Fruit fly (Drosophila melanogaster) whole organism, prepupa: Measurements from ENCODE around the gene CG34404.

Experiments
- Blimp-1 ChIP-seq: fragments of 200-800 bp; sonication (Bioruptor generic); optimal IDR thresholded peaks from 3 replicates; lab custom pipeline; 2017; ENCODE audit warnings: missing biosample characterization, missing genetic modification characterization, mild to moderate bottlenecking, moderate library complexity, missing genetic modification reagents
- CG10631 ChIP-seq: fragments of 200-800 bp; sonication (Bioruptor generic); optimal IDR thresholded peaks from 2 replicates; lab custom pipeline; 2016; ENCODE audit warnings: missing biosample characterization, missing genetic modification characterization
- CG10669 ChIP-seq: fragments of 200-800 bp; sonication (Bioruptor generic); optimal IDR thresholded peaks from 3 replicates; lab custom pipeline; 2018; ENCODE audit warnings: missing biosample characterization, mild to moderate bottlenecking, missing genetic modification characterization, moderate library complexity
- CG11294 ChIP-seq: fragments of 200-800 bp; sonication (Bioruptor generic); IDR thresholded peaks from 2 replicates; pipeline ENCODE4 v1.3.6; 2022; ENCODE audit warnings: missing biosample characterization, missing genetic modification characterization
- CG11762 ChIP-seq: fragments of 200-800 bp; sonication (Bioruptor generic); optimal IDR thresholded peaks from 3 replicates; lab custom pipeline; 2016; ENCODE audit warnings: missing biosample characterization, missing genetic modification characterization; ENCODE audit not compliant: insufficient read depth
- CG11902 ChIP-seq: fragments of 200-800 bp; sonication (Bioruptor generic); optimal IDR thresholded peaks from 3 replicates; lab custom pipeline; 2016; ENCODE audit warnings: missing biosample characterization, missing genetic modification characterization
- CG15336 ChIP-seq: fragments of 200-800 bp; sonication (Bioruptor generic); IDR thresholded peaks from 2 replicates; pipeline ENCODE4 v1.3.6; 2022; ENCODE audit warnings: missing biosample characterization, missing genetic modification characterization
- CG1621 ChIP-seq: fragments of 200-800 bp; sonication (Bioruptor generic); optimal IDR thresholded peaks from 3 replicates; lab custom pipeline; 2018; ENCODE audit warnings: missing biosample characterization, mild to moderate bottlenecking, missing genetic modification characterization
- CG16779 ChIP-seq: fragments of 200-800 bp; sonication (Bioruptor generic); optimal IDR thresholded peaks from 3 replicates; lab custom pipeline; 2017; ENCODE audit warnings: missing biosample characterization, mild to moderate bottlenecking, missing genetic modification characterization
- CG3032 ChIP-seq: fragments of 200-800 bp; optimal IDR thresholded peaks from 2 replicates; lab custom pipeline; 2019; ENCODE audit warnings: missing biosample characterization, mild to moderate bottlenecking, missing genetic modification characterization, moderate library complexity
- CG32006 ChIP-seq: fragments of 200-800 bp; sonication (Bioruptor generic); optimal IDR thresholded peaks from 3 replicates; lab custom pipeline; 2017; ENCODE audit warnings: missing biosample characterization, mild to moderate bottlenecking, missing genetic modification characterization
- CG34406 ChIP-seq: fragments of 200-800 bp; sonication (Bioruptor generic); optimal IDR thresholded peaks from 3 replicates; lab custom pipeline; 2016; ENCODE audit warnings: missing biosample characterization, missing genetic modification characterization
- CG3919 ChIP-seq: fragments of 200-800 bp; sonication (Bioruptor generic); optimal IDR thresholded peaks from 3 replicates; lab custom pipeline; 2016; ENCODE audit warnings: missing biosample characterization, missing genetic modification characterization
- CG4318 ChIP-seq: fragments of 200-800 bp; sonication (Bioruptor generic); optimal IDR thresholded peaks from 3 replicates; lab custom pipeline; 2017; ENCODE audit warnings: missing biosample characterization, mild to moderate bottlenecking, missing genetic modification characterization
- CG6163 ChIP-seq: fragments of 200-800 bp; sonication (Bioruptor generic); IDR thresholded peaks from 3 replicates; pipeline ENCODE4 v1.3.6; 2022; ENCODE audit warnings: missing biosample characterization, missing genetic modification characterization
- CG6276 ChIP-seq: fragments of 200-800 bp; sonication (Bioruptor generic); optimal IDR thresholded peaks from 2 replicates; lab custom pipeline; 2017; ENCODE audit warnings: missing biosample characterization, mild to moderate bottlenecking, missing genetic modification characterization
- CG6792 ChIP-seq: fragments of 200-800 bp; sonication (Bioruptor generic); optimal IDR thresholded peaks from 3 replicates; lab custom pipeline; 2016; ENCODE audit warnings: missing biosample characterization, missing genetic modification characterization
- CG6808 ChIP-seq: fragments of 200-800 bp; sonication (Bioruptor generic); optimal IDR thresholded peaks from 3 replicates; lab custom pipeline; 2017; ENCODE audit warnings: missing biosample characterization, missing genetic modification characterization, mild to moderate bottlenecking, moderate library complexity, missing genetic modification reagents
- CG6854 ChIP-seq: fragments of 200-800 bp; sonication (Bioruptor generic); optimal IDR thresholded peaks from 2 replicates; lab custom pipeline; 2017; ENCODE audit warnings: missing biosample characterization, mild to moderate bottlenecking, missing genetic modification characterization
- CG7368 ChIP-seq: fragments of 200-800 bp; sonication (Bioruptor generic); optimal IDR thresholded peaks from 3 replicates; lab custom pipeline; 2016; ENCODE audit warnings: missing biosample characterization, missing genetic modification characterization
- CG8119 ChIP-seq: fragments of 200-800 bp; sonication (Bioruptor generic); IDR thresholded peaks from 3 replicates; pipeline ENCODE4 v1.3.6; 2022; ENCODE audit warnings: missing biosample characterization, missing genetic modification characterization
- CG8632 ChIP-seq: fragments of 200-800 bp; sonication (Bioruptor generic); optimal IDR thresholded peaks from 3 replicates; lab custom pipeline; 2016; ENCODE audit warnings: missing biosample characterization, missing genetic modification characterization
- CG9139 ChIP-seq: fragments of 200-800 bp; sonication (Bioruptor generic); optimal IDR thresholded peaks from 3 replicates; lab custom pipeline; 2017; ENCODE audit warnings: missing biosample characterization, mild to moderate bottlenecking, missing genetic modification characterization
- Eip75B ChIP-seq: fragments of 200-800 bp; sonication (Bioruptor generic); optimal IDR thresholded peaks from 3 replicates; lab custom pipeline; 2016; ENCODE audit warnings: missing biosample characterization, missing genetic modification characterization
- Eip78C ChIP-seq: fragments of 200-800 bp; sonication (Bioruptor generic); peaks from one replicate; lab custom pipeline; 2016; ENCODE audit warnings: missing biosample characterization, missing genetic modification characterization
- Eip93F ChIP-seq: fragments of 200-800 bp; sonication (Bioruptor generic); optimal IDR thresholded peaks from 2 replicates; lab custom pipeline; 2016; ENCODE audit warnings: missing biosample characterization, mild to moderate bottlenecking, missing genetic modification characterization
- Ets96B ChIP-seq: fragments of 200-800 bp; optimal IDR thresholded peaks from 2 replicates; lab custom pipeline; 2019; ENCODE audit warnings: missing biosample characterization, mild to moderate bottlenecking, missing genetic modification characterization, moderate library complexity
- Gug ChIP-seq: fragments of 200-800 bp; sonication (Bioruptor generic); IDR thresholded peaks from 2 replicates; pipeline ENCODE4 v1.3.6; 2022; ENCODE audit warnings: missing biosample characterization, missing genetic modification characterization
- Hr38 ChIP-seq: sonication (Bioruptor generic); optimal IDR thresholded peaks from 2 replicates; lab custom pipeline; 2016; ENCODE audit warnings: missing biosample characterization, missing genetic modification characterization
- Met ChIP-seq: fragments of 200-800 bp; sonication (Bioruptor generic); optimal IDR thresholded peaks from 3 replicates; lab custom pipeline; 2016; ENCODE audit warnings: missing biosample characterization, missing genetic modification characterization
- OdsH ChIP-seq: fragments of 200-800 bp; sonication (Bioruptor generic); optimal IDR thresholded peaks from 3 replicates; lab custom pipeline; 2016; ENCODE audit warnings: missing biosample characterization, missing genetic modification characterization
- Smox ChIP-seq: fragments of 200-800 bp; sonication (Bioruptor generic); optimal IDR thresholded peaks from 3 replicates; lab custom pipeline; 2016; ENCODE audit warnings: missing biosample characterization, missing genetic modification characterization
- Sox102F ChIP-seq: fragments of 200-800 bp; sonication (Bioruptor generic); optimal IDR thresholded peaks from 2 replicates; lab custom pipeline; 2016; ENCODE audit warnings: missing biosample characterization, mild to moderate bottlenecking, missing genetic modification characterization
- Sox14 ChIP-seq: fragments of 200-800 bp; sonication (Bioruptor generic); optimal IDR thresholded peaks from 3 replicates; lab custom pipeline; 2016; ENCODE audit warnings: missing biosample characterization, missing genetic modification characterization
- achi ChIP-seq: fragments of 200-800 bp; sonication (Bioruptor generic); optimal IDR thresholded peaks from 3 replicates; lab custom pipeline; 2016; ENCODE audit warnings: missing biosample characterization, missing genetic modification characterization
- acj6 ChIP-seq: fragments of 200-800 bp; sonication (Bioruptor generic); optimal IDR thresholded peaks from 3 replicates; lab custom pipeline; 2016; ENCODE audit warnings: missing biosample characterization, missing genetic modification characterization
- cyc ChIP-seq: fragments of 200-800 bp; sonication (Bioruptor generic); optimal IDR thresholded peaks from 3 replicates; lab custom pipeline; 2016; ENCODE audit warnings: missing biosample characterization, missing genetic modification characterization
- dsx ChIP-seq: fragments of 200-800 bp; optimal IDR thresholded peaks from 3 replicates; lab custom pipeline; 2019; ENCODE audit warnings: missing biosample characterization, mild to moderate bottlenecking, missing genetic modification characterization, moderate library complexity; ENCODE audit not compliant: poor library complexity, severe bottlenecking
- eg ChIP-seq: fragments of 200-800 bp; sonication (Bioruptor generic); IDR thresholded peaks from 3 replicates; pipeline ENCODE4 v1.3.6; 2022; ENCODE audit warnings: missing biosample characterization, missing genetic modification characterization
- esn ChIP-seq: fragments of 200-800 bp; sonication (Bioruptor generic); optimal IDR thresholded peaks from 2 replicates; lab custom pipeline; 2016; ENCODE audit warnings: missing biosample characterization, mild to moderate bottlenecking, missing genetic modification characterization, moderate library complexity
- fd59A ChIP-seq: fragments of 200-800 bp; sonication (Bioruptor generic); optimal IDR thresholded peaks from 2 replicates; lab custom pipeline; 2017; ENCODE audit warnings: missing biosample characterization, mild to moderate bottlenecking, missing genetic modification characterization, missing genetic modification reagents
- fd85E ChIP-seq: fragments of 200-800 bp; sonication (Bioruptor generic); optimal IDR thresholded peaks from 3 replicates; lab custom pipeline; 2016; ENCODE audit warnings: missing biosample characterization, missing genetic modification characterization
- fkh ChIP-seq: fragments of 200-800 bp; sonication (Bioruptor generic); optimal IDR thresholded peaks from 3 replicates; lab custom pipeline; 2017; ENCODE audit warnings: missing biosample characterization, mild to moderate bottlenecking, missing genetic modification characterization, moderate library complexity
- lz ChIP-seq: fragments of 200-800 bp; sonication (Bioruptor generic); optimal IDR thresholded peaks from 3 replicates; lab custom pipeline; 2016; ENCODE audit warnings: missing biosample characterization, missing genetic modification characterization
- net ChIP-seq: fragments of 200-800 bp; sonication (Bioruptor generic); optimal IDR thresholded peaks from 3 replicates; lab custom pipeline; 2016; ENCODE audit warnings: missing biosample characterization, missing genetic modification characterization
- pdm3 ChIP-seq: fragments of 200-800 bp; sonication (Bioruptor generic); optimal IDR thresholded peaks from 3 replicates; lab custom pipeline; 2016; ENCODE audit warnings: missing biosample characterization, missing genetic modification characterization
- salr ChIP-seq, 2 experiments: fragments of 200-800 bp; sonication (Bioruptor generic); optimal IDR thresholded peaks; 3 replicates each; lab custom pipeline; 2016 to 2018; ENCODE audit warnings: missing biosample characterization in 2 of 2, missing genetic modification characterization in 2 of 2, mild to moderate bottlenecking in 1 of 2
- spab ChIP-seq: fragments of 200-800 bp; sonication (Bioruptor generic); optimal IDR thresholded peaks from 2 replicates; lab custom pipeline; 2017; ENCODE audit warnings: missing biosample characterization, mild to moderate bottlenecking, missing genetic modification characterization, missing genetic modification reagents
- svp ChIP-seq: fragments of 200-800 bp; sonication (Bioruptor generic); peaks from one replicate; lab custom pipeline; 2016; ENCODE audit warnings: missing biosample characterization, missing genetic modification characterization
- topi ChIP-seq: fragments of 200-800 bp; sonication (Bioruptor generic); optimal IDR thresholded peaks from 3 replicates; lab custom pipeline; 2016; ENCODE audit warnings: missing biosample characterization, missing genetic modification characterization
- vri ChIP-seq: fragments of 200-800 bp; sonication (Bioruptor generic); optimal IDR thresholded peaks from 3 replicates; lab custom pipeline; 2016; ENCODE audit warnings: missing biosample characterization, mild to moderate bottlenecking, missing genetic modification characterization

Gene CG34404

DNA sequence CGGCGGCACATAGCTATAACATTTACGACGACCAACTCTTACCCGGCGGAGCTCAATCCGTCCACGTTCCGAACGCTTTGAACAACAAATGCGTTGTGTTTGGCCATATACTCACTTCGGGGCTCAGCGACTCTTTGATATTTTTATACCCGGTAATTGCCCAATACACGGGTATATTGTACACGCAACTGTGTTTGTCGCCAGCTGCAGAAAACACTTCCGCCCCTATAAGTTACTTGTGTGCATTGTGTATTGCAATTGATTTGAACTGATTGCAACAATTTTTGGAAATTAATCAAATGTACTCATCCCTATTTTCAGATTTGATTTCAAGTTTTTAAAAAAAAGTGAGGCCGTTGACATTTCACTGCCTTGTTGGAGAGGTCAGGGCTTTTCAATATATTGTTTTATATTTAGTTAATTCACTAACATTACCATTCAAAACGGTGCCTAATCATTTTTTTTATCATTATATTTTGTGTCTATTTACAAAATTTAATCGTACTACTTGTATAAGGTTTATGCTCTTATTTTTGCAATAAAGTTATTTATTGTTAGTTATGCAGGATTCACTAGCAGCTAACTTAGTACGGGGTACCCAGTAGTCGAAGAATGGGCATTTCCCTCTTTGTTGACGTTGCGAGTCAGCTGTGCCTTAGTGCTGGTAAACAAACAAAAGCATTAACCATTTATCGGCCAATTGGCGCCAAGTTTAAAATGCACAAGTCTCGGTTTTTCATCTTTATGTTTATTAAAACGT is 24.4 kb downstream of the CG34404 start, which contains the start of gene Nagk:
TSS of gene Nagk (minus strand) at position 331 of the 760 bp plus-strand sequence.
- TF ChIP-seq CG8632 (peak; percentile 67), salr (GFP tag; optimal IDR thresholded peaks at IDR 0.05; lab: Kevin White, UChicago) (no peak), Sox102F (no peak), Eip78C (GFP tag; lab: Kevin White, UChicago) (peak; percentile 95), achi (GFP tag; lab: Kevin White, UChicago) (peak; percentile 67), vri (GFP tag; lab: Kevin White, UChicago) (no peak), OdsH (GFP tag; lab: Kevin White, UChicago) (peak; percentile 69), CG4318 (GFP tag; lab: Kevin White, UChicago) (no peak), fd59A (GFP tag; lab: Kevin White, UChicago) (peak; percentile 55), Blimp-1 (GFP tag; lab: Kevin White, UChicago) (no peak), CG6808 (GFP tag; lab: Kevin White, UChicago) (no peak), net (GFP tag; lab: Kevin White, UChicago) (peak; percentile 68), spab (GFP tag; lab: Kevin White, UChicago) (no peak), cyc (GFP tag; lab: Kevin White, UChicago) (peak; percentile 67), eg (GFP tag; lab: Robert Waterston, UW) (peak; percentile 24; the same call in 2 of the 3 replicates), CG11762 (peak; percentile 46), CG15336 (GFP tag; lab: Robert Waterston, UW) (no peak; the same call in 1 of the 2 replicates), CG10669 (no peak), svp (GFP tag; lab: Kevin White, UChicago) (peak; percentile 92), lz (GFP tag; lab: Kevin White, UChicago) (peak; percentile 81), fkh (GFP tag; lab: Kevin White, UChicago) (peak; percentile 79), topi (GFP tag; lab: Kevin White, UChicago) (peak; percentile 82), Eip75B (peak; percentile 72), CG11294 (GFP tag; lab: Robert Waterston, UW) (no peak; the same call in 1 of the 2 replicates), CG11902 (peak; percentile 39), pdm3 (GFP tag; lab: Kevin White, UChicago) (no peak), Gug (GFP tag; lab: Robert Waterston, UW) (no peak), esn (GFP tag; lab: Kevin White, UChicago) (peak; percentile 89), Smox (GFP tag; lab: Kevin White, UChicago) (no peak), CG6854 (peak; percentile 32), Ets96B (tag; lab: Kevin White, UChicago) (peak; percentile 25), CG3919 (GFP tag; lab: Kevin White, UChicago) (peak; percentile 76), Hr38 (GFP tag; lab: Kevin White, UChicago) (no peak), dsx (peak; percentile 4), Eip93F (no peak), CG9139 (GFP tag; lab: Kevin White, UChicago) (no peak), Met (GFP tag; lab: Kevin White, UChicago) (no peak), CG34406 (GFP tag; lab: Kevin White, UChicago) (peak; percentile 64), CG8119 (no peak), acj6 (GFP tag; lab: Kevin White, UChicago) (peak; percentile 75), CG1621 (tag; lab: Kevin White, UChicago) (no peak), CG7368 (GFP tag; lab: Kevin White, UChicago) (peak; percentile 50), CG6276 (GFP tag; lab: Kevin White, UChicago) (no peak), CG32006 (peak; percentile 87), CG16779 (tag; lab: Kevin White, UChicago) (no peak), CG10631 (no peak), fd85E (no peak), CG6792 (GFP tag; lab: Kevin White, UChicago) (peak; percentile 63), Sox14 (GFP tag; lab: Kevin White, UChicago) (peak; percentile 83), CG6163 (GFP tag; lab: Robert Waterston, UW) (peak; percentile 22; the same call in 1 of the 3 replicates), CG3032 (tag; lab: Kevin White, UChicago) (peak; percentile 28)
